Worm (Caenorhabditis elegans) whole organism, late embryonic: ENCODE data around the gene dsb-2.

Source experiments
- F13H6.1 ChIP-seq: sonication (generic microtip); optimal IDR thresholded peaks from 2 replicates; lab custom pipeline; 2016; ENCODE audit warnings: missing genetic modification characterization, missing compliant biosample characterization
- ceh-48 ChIP-seq: sonication (generic microtip); optimal IDR thresholded peaks from 2 replicates; lab custom pipeline; 2016; ENCODE audit warnings: missing genetic modification characterization, inconsistent platforms, missing compliant biosample characterization
- lim-6 ChIP-seq: sonication (generic microtip); optimal IDR thresholded peaks from 2 replicates; lab custom pipeline; 2016; ENCODE audit warnings: missing genetic modification characterization, missing compliant biosample characterization

Gene dsb-2

DNA sequence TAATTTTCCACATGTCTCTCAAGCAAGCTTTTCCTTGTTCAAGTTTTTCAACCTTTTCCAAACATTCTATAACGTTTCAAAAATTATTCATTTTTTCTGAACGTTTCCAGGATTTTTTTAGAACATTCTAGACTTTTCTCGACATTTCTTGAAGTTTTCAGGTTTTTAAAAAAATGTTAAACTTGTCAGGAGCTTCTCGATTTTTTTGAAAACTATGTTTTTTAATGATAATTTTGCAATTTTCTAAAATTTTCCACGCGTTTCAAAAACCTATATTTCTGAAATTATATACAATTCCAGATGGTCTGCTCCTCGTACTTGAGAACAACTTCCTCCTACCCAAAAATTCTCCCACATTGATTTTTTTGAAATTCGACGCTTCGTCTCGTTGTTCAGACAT is 44.4 kb downstream of the dsb-2 start, which contains the start of gene dmsr-6:
TSS of gene dmsr-6 (plus strand) at position 301 of the 400 bp plus-strand sequence.
- TF ChIP-seq ceh-48 (tag; lab: Kevin White, UChicago) (no peak), lim-6 (no peak), F13H6.1 (tag; lab: Kevin White, UChicago) (no peak)
